Worm (Caenorhabditis elegans) whole organism, late embryonic: ENCODE data around the gene dbn-1.

ENCODE experiments used
- C08G9.2 ChIP-seq: sonication (generic microtip); optimal IDR thresholded peaks from 2 replicates; lab custom pipeline; 2016; ENCODE audit warnings: mild to moderate bottlenecking, missing genetic modification characterization, moderate library complexity, missing compliant biosample characterization
- C38D4.7 ChIP-seq: fragments of 200-800 bp; sonication (Bioruptor generic); optimal IDR thresholded peaks from 2 replicates; lab custom pipeline; 2018; ENCODE audit warnings: mild to moderate bottlenecking, missing genetic modification characterization, moderate library complexity, missing compliant biosample characterization
- K09A11.1 ChIP-seq: sonication (generic microtip); optimal IDR thresholded peaks from 2 replicates; lab custom pipeline; 2017; ENCODE audit warnings: antibody characterized with exemption, mild to moderate bottlenecking, missing genetic modification characterization, missing compliant biosample characterization; ENCODE audit not compliant: insufficient read depth
- Y22D7AL.16 ChIP-seq: sonication (generic microtip); optimal IDR thresholded peaks from 2 replicates; lab custom pipeline; 2016; ENCODE audit warnings: missing genetic modification characterization, missing compliant biosample characterization
- ama-1 ChIP-seq: fragments of 150-350 bp; optimal IDR thresholded peaks from 2 replicates; lab custom pipeline; 2014
- ceh-18 ChIP-seq: sonication (generic microtip); optimal IDR thresholded peaks from 2 replicates; lab custom pipeline; 2016; ENCODE audit warnings: missing genetic modification characterization, missing compliant biosample characterization
- ceh-19 ChIP-seq: fragments of 200-800 bp; sonication (Bioruptor generic); optimal IDR thresholded peaks from 2 replicates; lab custom pipeline; 2018; ENCODE audit warnings: mild to moderate bottlenecking, missing genetic modification characterization, missing compliant biosample characterization
- ceh-2 ChIP-seq: sonication (generic microtip); optimal IDR thresholded peaks from 2 replicates; lab custom pipeline; 2016; ENCODE audit warnings: missing genotype, missing genetic modification characterization, missing compliant biosample characterization
- ceh-22 ChIP-seq: sonication (generic microtip); optimal IDR thresholded peaks from 2 replicates; lab custom pipeline; 2017; ENCODE audit warnings: missing biosample characterization, missing genetic modification characterization
- ceh-24 ChIP-seq: sonication (generic microtip); optimal IDR thresholded peaks from 2 replicates; lab custom pipeline; 2016; ENCODE audit warnings: mild to moderate bottlenecking, missing genetic modification characterization, missing compliant biosample characterization
- ceh-30 ChIP-seq: fragments of 150-350 bp; optimal IDR thresholded peaks from 2 replicates; lab custom pipeline; 2014; ENCODE audit warnings: missing biosample characterization, missing genetic modification characterization
- ceh-31 ChIP-seq: sonication (generic microtip); optimal IDR thresholded peaks from 2 replicates; lab custom pipeline; 2016; ENCODE audit warnings: missing genetic modification characterization, missing compliant biosample characterization
- ceh-34 ChIP-seq: sonication (generic microtip); optimal IDR thresholded peaks from 2 replicates; lab custom pipeline; 2016; ENCODE audit warnings: mild to moderate bottlenecking, missing genetic modification characterization, missing compliant biosample characterization
- che-1 ChIP-seq: sonication (generic microtip); optimal IDR thresholded peaks from 2 replicates; lab custom pipeline; 2016; ENCODE audit warnings: mild to moderate bottlenecking, missing genetic modification characterization, missing compliant biosample characterization
- elt-4 ChIP-seq: sonication (generic microtip); optimal IDR thresholded peaks from 2 replicates; lab custom pipeline; 2016; ENCODE audit warnings: missing genetic modification characterization, missing compliant biosample characterization
- eyg-1 ChIP-seq: sonication (generic microtip); optimal IDR thresholded peaks from 2 replicates; lab custom pipeline; 2016; ENCODE audit warnings: missing genotype, missing genetic modification characterization, missing compliant biosample characterization
- fkh-10 ChIP-seq: fragments of 150-350 bp; optimal IDR thresholded peaks from 2 replicates; lab custom pipeline; 2014; ENCODE audit warnings: missing biosample characterization, missing genetic modification reagents, missing genetic modification characterization
- fkh-6 ChIP-seq: sonication (generic microtip); optimal IDR thresholded peaks from 2 replicates; lab custom pipeline; 2016; ENCODE audit warnings: missing genetic modification characterization, missing compliant biosample characterization
- gmeb-2 ChIP-seq: sonication (generic microtip); optimal IDR thresholded peaks from 2 replicates; lab custom pipeline; 2016; ENCODE audit warnings: missing genetic modification characterization, inconsistent platforms, missing compliant biosample characterization
- hlh-30 ChIP-seq: sonication (generic microtip); optimal IDR thresholded peaks from 2 replicates; lab custom pipeline; 2017; ENCODE audit warnings: antibody characterized with exemption, missing genetic modification characterization, missing compliant biosample characterization; ENCODE audit not compliant: insufficient read depth
- madf-2 ChIP-seq: sonication (generic microtip); optimal IDR thresholded peaks from 2 replicates; lab custom pipeline; 2017; ENCODE audit warnings: missing genetic modification characterization, missing compliant biosample characterization
- mec-3 ChIP-seq: sonication (generic microtip); optimal IDR thresholded peaks from 2 replicates; lab custom pipeline; 2016; ENCODE audit warnings: borderline replicate concordance, missing genetic modification characterization, missing compliant biosample characterization
- nhr-11 ChIP-seq: fragments of 150-350 bp; optimal IDR thresholded peaks from 2 replicates; lab custom pipeline; 2014; ENCODE audit warnings: missing biosample characterization, missing genetic modification characterization
- npax-4 ChIP-seq: sonication (generic microtip); optimal IDR thresholded peaks from 2 replicates; lab custom pipeline; 2016; ENCODE audit warnings: missing genetic modification characterization, missing compliant biosample characterization
- odd-2 ChIP-seq: sonication (generic microtip); optimal IDR thresholded peaks from 2 replicates; lab custom pipeline; 2017; ENCODE audit warnings: antibody characterized with exemption, mild to moderate bottlenecking, missing genetic modification characterization, missing compliant biosample characterization
- pat-9 ChIP-seq: fragments of 200-800 bp; sonication (Bioruptor generic); optimal IDR thresholded peaks from 2 replicates; lab custom pipeline; 2018; ENCODE audit warnings: mild to moderate bottlenecking, missing genetic modification characterization, moderate library complexity, missing compliant biosample characterization
- pax-1 ChIP-seq: fragments of 150-350 bp; optimal IDR thresholded peaks from 2 replicates; lab custom pipeline; 2014; ENCODE audit warnings: missing biosample characterization, missing genetic modification characterization
- pqm-1 ChIP-seq: sonication (generic microtip); optimal IDR thresholded peaks from 2 replicates; lab custom pipeline; 2016; ENCODE audit warnings: missing genetic modification characterization, missing compliant biosample characterization
- ref-2 ChIP-seq: sonication (generic microtip); optimal IDR thresholded peaks from 2 replicates; lab custom pipeline; 2016; ENCODE audit warnings: missing genetic modification characterization, missing compliant biosample characterization
- sdc-2 ChIP-seq: sonication (generic microtip); optimal IDR thresholded peaks from 2 replicates; lab custom pipeline; 2016; ENCODE audit warnings: missing genotype, missing genetic modification characterization, missing compliant biosample characterization
- sox-2 ChIP-seq: fragments of 200-800 bp; sonication (Bioruptor generic); IDR thresholded peaks from 2 replicates; pipeline ENCODE4 v1.3.6; 2022; ENCODE audit warnings: missing genetic modification reagents, missing genetic modification characterization, missing compliant biosample characterization
- tbx-2 ChIP-seq: sonication (generic microtip); optimal IDR thresholded peaks from 2 replicates; lab custom pipeline; 2016; ENCODE audit warnings: missing genetic modification characterization, missing compliant biosample characterization
- tbx-7 ChIP-seq: sonication (generic microtip); optimal IDR thresholded peaks from 2 replicates; lab custom pipeline; 2016; ENCODE audit warnings: missing genotype, missing genetic modification characterization, missing compliant biosample characterization
- unc-42 ChIP-seq: sonication (generic microtip); optimal IDR thresholded peaks from 2 replicates; lab custom pipeline; 2016; ENCODE audit warnings: missing genotype, missing genetic modification characterization, missing compliant biosample characterization
- zip-5 ChIP-seq: sonication (generic microtip); optimal IDR thresholded peaks from 2 replicates; lab custom pipeline; 2016; ENCODE audit warnings: missing genetic modification characterization, missing compliant biosample characterization

The dbn-1 gene

ce11 chrIII:13762046-13762445 lies at the start of gene dbn-1:
Gene dbn-1, minus strand, starts transcription at chrIII:13762069.
- no peak for TF ChIP-seq zip-5 (tag; lab: Kevin White, UChicago)
- TF ChIP-seq unc-42 = no peak
- TF ChIP-seq tbx-2 (tag; lab: Kevin White, UChicago) = no peak
- TF ChIP-seq K09A11.1 (tag; lab: Kevin White, UChicago) = no peak
- TF ChIP-seq tbx-7 = no peak
- no peak for TF ChIP-seq hlh-30
- no peak for TF ChIP-seq ceh-31 (tag; lab: Kevin White, UChicago)
- TF ChIP-seq fkh-6 = no peak
- no peak for TF ChIP-seq eyg-1
- no peak for TF ChIP-seq pax-1 (tag; lab: Kevin White, UChicago)
- no peak for TF ChIP-seq pqm-1
- TF ChIP-seq ceh-19 (GFP tag; lab: Kevin White, UChicago) = no peak
- no peak for TF ChIP-seq fkh-10 (GFP tag; lab: Kevin White, UChicago)

ce11 chrIII:13780199-13780706 lies 18.4 kb upstream of the dbn-1 start, which contains the start of gene pot-3:
Gene pot-3, plus strand, starts transcription at chrIII:13780215.
- no peak for TF ChIP-seq ceh-2 (tag; lab: Kevin White, UChicago)
- no peak for TF ChIP-seq ceh-24 (tag; lab: Kevin White, UChicago)
- no peak for TF ChIP-seq sox-2 (GFP tag; lab: Robert Waterston, UW)
- TF ChIP-seq fkh-6 = no peak
- peak; percentile 94 for TF ChIP-seq elt-4 (tag; lab: Kevin White, UChicago)
- no peak for TF ChIP-seq Y22D7AL.16 (tag; lab: Kevin White, UChicago)
- peak; percentile 63 for TF ChIP-seq ref-2 (tag; lab: Kevin White, UChicago)
- peak; percentile 41 for TF ChIP-seq ceh-22 (tag; lab: Kevin White, UChicago)
- TF ChIP-seq zip-5 (tag; lab: Kevin White, UChicago) = no peak
- no peak for TF ChIP-seq npax-4
- TF ChIP-seq ceh-34 (tag; lab: Kevin White, UChicago) = no peak
- no peak for TF ChIP-seq che-1
- TF ChIP-seq gmeb-2 = no peak
- no peak for TF ChIP-seq ama-1 (lab: Kevin White, UChicago)
- TF ChIP-seq mec-3 (tag; lab: Kevin White, UChicago) = no peak
- TF ChIP-seq ceh-18 = no peak

ce11 chrIII:13779360-13780093 lies 17.7 kb upstream of the dbn-1 start:
- peak; percentile 62 for TF ChIP-seq ref-2 (tag; lab: Kevin White, UChicago)
- no peak for TF ChIP-seq pqm-1
- TF ChIP-seq pat-9 (tag; lab: Kevin White, UChicago) = peak; percentile 31
- no peak for TF ChIP-seq ceh-30 (tag; lab: Kevin White, UChicago)
- TF ChIP-seq mec-3 (tag; lab: Kevin White, UChicago) = no peak
- no peak for TF ChIP-seq sdc-2
- peak; percentile 50 for TF ChIP-seq C38D4.7 (GFP tag; lab: Kevin White, UChicago)
- TF ChIP-seq madf-2 (tag; lab: Kevin White, UChicago) = no peak
- peak; percentile 7 for TF ChIP-seq C08G9.2 (tag; lab: Kevin White, UChicago)

ce11 chrIII:13778816-13779215 lies 16.9 kb upstream of the dbn-1 start:
- peak; percentile 35 for TF ChIP-seq odd-2 (tag; lab: Kevin White, UChicago)
- no peak for TF ChIP-seq eyg-1
- peak; percentile 76 for TF ChIP-seq nhr-11 (tag; lab: Kevin White, UChicago)
- no peak for TF ChIP-seq unc-42
- TF ChIP-seq pax-1 (tag; lab: Kevin White, UChicago) = peak; percentile 53
